Fruit fly (Drosophila melanogaster): ENCODE measurements around the gene CG32638.

Gene CG32638

dm6 chrX:13088025-13088805 lies 40.4 kb downstream of the CG32638 start:
- TF ChIP-seq fd96Ca (GFP tag; IDR thresholded peaks at IDR 0.05) (0 out of 3 replicates have a peak, but pooled peaks have one; percentile 21), CG8159 (tag; optimal IDR thresholded peaks at IDR 0.05) (no peak), CG8301 (tag; optimal IDR thresholded peaks at IDR 0.05) (peak; percentile 6), CG12605 (GFP tag; IDR thresholded peaks at IDR 0.05) (no peak), CG4496 (GFP tag; IDR thresholded peaks at IDR 0.05) (0 out of 3 replicates have a peak, but pooled peaks have one; percentile 12), CG15710 (tag; optimal IDR thresholded peaks at IDR 0.05) (no peak), CG10348 (GFP tag; IDR thresholded peaks at IDR 0.05) (no peak)

DNA sequence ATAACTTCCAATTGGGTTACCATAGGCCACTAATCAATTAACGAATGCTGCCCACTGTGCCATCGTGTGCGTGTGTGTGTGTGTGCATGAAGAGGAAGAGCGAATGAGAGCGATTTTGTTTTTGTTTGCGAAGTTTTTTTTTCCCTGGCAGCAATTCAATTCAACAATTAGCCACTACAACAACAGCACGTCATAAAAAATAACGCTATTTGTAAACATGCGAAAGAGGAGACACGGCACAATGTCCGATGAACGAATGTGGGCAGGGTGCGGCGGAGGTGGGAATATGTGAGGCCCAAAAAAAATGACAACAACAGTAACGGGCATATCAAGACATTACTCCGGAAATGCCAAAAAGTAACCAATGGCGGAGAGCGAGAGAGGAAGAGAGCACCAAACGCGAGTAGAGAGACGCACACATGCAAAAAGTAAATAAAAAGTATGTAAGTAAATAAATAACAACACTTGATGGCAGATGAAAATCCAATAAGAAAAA lies 41.2 kb downstream of the CG32638 start:
- TF ChIP-seq CG17806 (tag; optimal IDR thresholded peaks at IDR 0.05) = no peak
- TF ChIP-seq EcR (GFP tag; optimal IDR thresholded peaks at IDR 0.05) = no peak
- TF ChIP-seq CG32121 (GFP tag; IDR thresholded peaks at IDR 0.05) = no peak; the same call in 1 of the 2 replicates
- 0 out of 3 replicates have a peak, but pooled peaks have one; percentile 33 for TF ChIP-seq fd96Ca (GFP tag; IDR thresholded peaks at IDR 0.05)
- peak; percentile 47 for TF ChIP-seq Pif1B (GFP tag; optimal IDR thresholded peaks at IDR 0.05)
- no peak for TF ChIP-seq CG14655 (GFP tag; optimal IDR thresholded peaks at IDR 0.05)
- peak; percentile 47; the same call in 1 of the 3 replicates for TF ChIP-seq CG4496 (GFP tag; IDR thresholded peaks at IDR 0.05)
- no peak; the same call in 1 of the 2 replicates for TF ChIP-seq Ets98B (GFP tag; IDR thresholded peaks at IDR 0.05)
- TF ChIP-seq CG8301 (tag; optimal IDR thresholded peaks at IDR 0.05) = peak; percentile 7
- no peak for TF ChIP-seq CG8159 (tag; optimal IDR thresholded peaks at IDR 0.05)
- no peak for TF ChIP-seq CG13204 (GFP tag; optimal IDR thresholded peaks at IDR 0.05)
